Fruit fly (Drosophila melanogaster) whole organism, wandering third instar larva: Measurements from ENCODE around the gene ChAT.

ENCODE experiments used
- Abd-B ChIP-seq: fragments of >200 bp; optimal IDR thresholded peaks from 2 replicates; lab custom pipeline; 2017; ENCODE audit warnings: missing biosample characterization, missing genetic modification characterization
- CG32264 ChIP-seq: fragments of 200-800 bp; sonication (Bioruptor generic); optimal IDR thresholded peaks from 2 replicates; lab custom pipeline; 2016; ENCODE audit warnings: missing biosample characterization, missing genetic modification characterization
- CG9705 ChIP-seq: fragments of 200-800 bp; sonication (Bioruptor generic); optimal IDR thresholded peaks from 2 replicates; lab custom pipeline; 2018; ENCODE audit warnings: missing biosample characterization, mild to moderate bottlenecking, missing genetic modification characterization
- CrebA ChIP-seq: fragments of 200-800 bp; sonication (Bioruptor generic); optimal IDR thresholded peaks from 2 replicates; lab custom pipeline; 2016; ENCODE audit warnings: missing biosample characterization, mild to moderate bottlenecking, missing genetic modification characterization, borderline replicate concordance
- Dfd ChIP-seq: fragments of >200 bp; optimal IDR thresholded peaks from 2 replicates; lab custom pipeline; 2017; ENCODE audit warnings: missing biosample characterization, missing genetic modification characterization
- Dif ChIP-seq: fragments of 200-275, 200-300 bp; sonication (Bioruptor generic); optimal IDR thresholded peaks from 2 replicates; lab custom pipeline; 2018; ENCODE audit warnings: missing biosample characterization, missing genetic modification characterization; ENCODE audit not compliant: partially characterized antibody
- GATAd ChIP-seq: sonication (Bioruptor generic); optimal IDR thresholded peaks from 2 replicates; lab custom pipeline; 2016; ENCODE audit warnings: missing biosample characterization, missing genetic modification characterization
- HLH106 ChIP-seq: fragments of 200-800 bp; optimal IDR thresholded peaks from 3 replicates; lab custom pipeline; 2019; ENCODE audit warnings: missing biosample characterization, mild to moderate bottlenecking, missing genetic modification characterization, moderate library complexity
- Hnf4 ChIP-seq: fragments of 200-800 bp; sonication (Bioruptor generic); optimal IDR thresholded peaks from 2 replicates; lab custom pipeline; 2016; ENCODE audit warnings: missing biosample characterization, mild to moderate bottlenecking, missing genetic modification characterization
- Hr78 ChIP-seq: fragments of >200 bp; optimal IDR thresholded peaks from 2 replicates; lab custom pipeline; 2017; ENCODE audit warnings: missing biosample characterization, missing genetic modification characterization
- Hr83 ChIP-seq: fragments of 200-300 bp; sonication (Bioruptor generic); optimal IDR thresholded peaks from 2 replicates; lab custom pipeline; 2016; ENCODE audit warnings: missing biosample characterization, mild to moderate bottlenecking, missing genetic modification characterization, moderate library complexity; ENCODE audit not compliant: poor library complexity, severe bottlenecking
- Jra ChIP-seq: sonication (Bioruptor generic); optimal IDR thresholded peaks from 2 replicates; lab custom pipeline; 2016; ENCODE audit warnings: missing biosample characterization, missing genetic modification characterization
- Mio ChIP-seq: sonication (Bioruptor generic); optimal IDR thresholded peaks from 2 replicates; lab custom pipeline; 2016; ENCODE audit warnings: missing biosample characterization, missing genetic modification characterization
- Myc ChIP-seq: fragments of >200 bp; optimal IDR thresholded peaks from 2 replicates; lab custom pipeline; 2017
- N ChIP-seq: fragments of >200 bp; optimal IDR thresholded peaks from 2 replicates; lab custom pipeline; 2018; ENCODE audit warnings: missing biosample characterization, missing external identifiers, missing genetic modification characterization
- OdsH ChIP-seq: fragments of 200-800 bp; sonication (Bioruptor generic); optimal IDR thresholded peaks from 2 replicates; lab custom pipeline; 2016; ENCODE audit warnings: missing biosample characterization, mild to moderate bottlenecking, missing genetic modification characterization
- Rel ChIP-seq, 2 experiments: fragments of 200-800 bp; sonication (Bioruptor generic) in 1 of 2; optimal IDR thresholded peaks; 2 replicates in 1 of 2; 3 replicates in 1 of 2; lab custom pipeline; 2016 to 2019; ENCODE audit warnings: mild to moderate bottlenecking in 2 of 2, missing biosample characterization in 2 of 2, missing genetic modification characterization in 2 of 2, moderate library complexity in 1 of 2
- Sp1 ChIP-seq: fragments of 200-800 bp; sonication (Bioruptor generic); optimal IDR thresholded peaks from 3 replicates; lab custom pipeline; 2019; ENCODE audit warnings: missing biosample characterization, mild to moderate bottlenecking, missing genetic modification characterization, moderate library complexity
- Vsx2 ChIP-seq: fragments of 200-300, 225-300 bp; sonication (Bioruptor generic); optimal IDR thresholded peaks from 2 replicates; lab custom pipeline; 2018; ENCODE audit warnings: missing biosample characterization, missing genetic modification characterization; ENCODE audit not compliant: partially characterized antibody
- br ChIP-seq: fragments of 200-800 bp; sonication (Bioruptor generic); optimal IDR thresholded peaks from 2 replicates; lab custom pipeline; 2016; ENCODE audit warnings: missing biosample characterization, missing genetic modification characterization
- brk ChIP-seq: fragments of 200-800 bp; sonication (Bioruptor generic); optimal IDR thresholded peaks from 2 replicates; lab custom pipeline; 2016; ENCODE audit warnings: missing biosample characterization, mild to moderate bottlenecking, missing genetic modification characterization
- dl ChIP-seq, 2 experiments: fragments of 175-275, 200-275 bp in 1 of 2; fragments of 200-275 bp in 1 of 2; sonication (Bioruptor generic); optimal IDR thresholded peaks; lab custom pipeline; 2018; ENCODE audit warnings: mild to moderate bottlenecking in 2 of 2, missing biosample characterization in 2 of 2, missing genetic modification characterization in 2 of 2, moderate library complexity in 2 of 2; ENCODE audit not compliant: partially characterized antibody in 2 of 2, insufficient read depth in 1 of 2
- dmrt93B ChIP-seq: fragments of 200-800 bp; sonication (Bioruptor generic); optimal IDR thresholded peaks from 2 replicates; lab custom pipeline; 2018; ENCODE audit warnings: missing biosample characterization, mild to moderate bottlenecking, missing genetic modification characterization
- dsf ChIP-seq: sonication (Bioruptor generic); optimal IDR thresholded peaks from 2 replicates; lab custom pipeline; 2016; ENCODE audit warnings: missing biosample characterization, missing genetic modification characterization, borderline replicate concordance
- ey ChIP-seq: fragments of 200-800 bp; sonication (Bioruptor generic); optimal IDR thresholded peaks from 2 replicates; lab custom pipeline; 2016; ENCODE audit warnings: missing biosample characterization, missing genetic modification characterization
- foxo ChIP-seq, 2 experiments: fragments of 200-800 bp; sonication (Bioruptor generic); optimal IDR thresholded peaks; 2 replicates in 1 of 2; 3 replicates in 1 of 2; lab custom pipeline; 2016 to 2017; ENCODE audit warnings: missing biosample characterization in 2 of 2, missing genetic modification characterization in 2 of 2
- fru ChIP-seq: fragments of 200-800 bp; sonication (Bioruptor generic); optimal IDR thresholded peaks from 3 replicates; lab custom pipeline; 2016; ENCODE audit warnings: missing biosample characterization, mild to moderate bottlenecking, missing genetic modification characterization
- h ChIP-seq: fragments of 200-800 bp; sonication (Bioruptor generic); optimal IDR thresholded peaks from 3 replicates; lab custom pipeline; 2016; ENCODE audit warnings: missing biosample characterization, mild to moderate bottlenecking, missing genetic modification characterization
- jim ChIP-seq: fragments of 175-275, 200-325 bp; sonication (Bioruptor generic); optimal IDR thresholded peaks from 2 replicates; lab custom pipeline; 2016; ENCODE audit warnings: missing biosample characterization, mild to moderate bottlenecking, missing genetic modification characterization
- lola ChIP-seq: fragments of >200 bp; optimal IDR thresholded peaks from 2 replicates; lab custom pipeline; 2017; ENCODE audit warnings: missing biosample characterization, missing genetic modification characterization
- pan ChIP-seq: fragments of >200 bp; optimal IDR thresholded peaks from 2 replicates; lab custom pipeline; 2017
- psq ChIP-seq: fragments of 200-800 bp; sonication (Bioruptor generic); optimal IDR thresholded peaks from 3 replicates; lab custom pipeline; 2017; ENCODE audit warnings: missing biosample characterization, mild to moderate bottlenecking, missing genetic modification characterization, moderate library complexity
- rgr ChIP-seq: fragments of 200-800 bp; sonication (Bioruptor generic); optimal IDR thresholded peaks from 3 replicates; lab custom pipeline; 2016; ENCODE audit warnings: missing biosample characterization, mild to moderate bottlenecking, missing genetic modification characterization
- sage ChIP-seq: fragments of 200-800 bp; sonication (Bioruptor generic); optimal IDR thresholded peaks from 2 replicates; lab custom pipeline; 2016; ENCODE audit warnings: missing biosample characterization, mild to moderate bottlenecking, missing genetic modification characterization
- sv ChIP-seq: fragments of 200-800 bp; sonication (Bioruptor generic); optimal IDR thresholded peaks from 3 replicates; lab custom pipeline; 2016; ENCODE audit warnings: missing biosample characterization, missing genetic modification characterization
- tai ChIP-seq: sonication (Bioruptor generic); optimal IDR thresholded peaks from 2 replicates; lab custom pipeline; 2016; ENCODE audit warnings: missing biosample characterization, missing genetic modification characterization
- usp ChIP-seq: fragments of >200 bp; optimal IDR thresholded peaks from 2 replicates; lab custom pipeline; 2017; ENCODE audit warnings: missing biosample characterization, missing genetic modification characterization
- woc ChIP-seq: sonication (Bioruptor generic); optimal IDR thresholded peaks from 2 replicates; lab custom pipeline; 2016; ENCODE audit warnings: missing biosample characterization, mild to moderate bottlenecking, missing genetic modification characterization

The ChAT gene

DNA sequence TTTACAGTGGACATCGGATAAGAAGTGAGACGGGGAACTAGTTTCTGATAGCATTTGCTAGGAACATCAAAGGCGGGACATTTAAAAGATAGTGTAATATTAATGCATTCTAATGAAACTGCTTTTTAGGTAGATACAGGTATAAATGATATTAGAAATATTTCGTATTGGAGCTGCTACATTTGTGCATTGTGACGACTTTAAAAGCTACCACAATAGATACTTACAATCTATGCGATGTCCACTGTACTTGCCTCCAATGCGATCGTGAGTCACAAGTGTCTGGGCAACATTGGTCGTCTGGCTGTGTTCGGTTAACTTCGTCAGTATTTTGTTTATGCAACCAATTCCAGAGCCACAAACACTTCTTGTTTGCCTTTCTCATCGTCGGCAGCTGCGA, 35.5 kb upstream of the ChAT start:
- TF ChIP-seq lola (GFP tag; lab: Kevin White, UChicago): no peak
- peak; percentile 13 for TF ChIP-seq Sp1
- peak; percentile 56 for TF ChIP-seq rgr (GFP tag; lab: Kevin White, UChicago)
- TF ChIP-seq ey (GFP tag; lab: Kevin White, UChicago): peak; percentile 75
- TF ChIP-seq OdsH (GFP tag; lab: Kevin White, UChicago): peak; percentile 64
- no peak for TF ChIP-seq dl (GFP tag; optimal IDR thresholded peaks at IDR 0.05; lab: Kevin White, UChicago; ENCODE audit: insufficient read depth in 1 of 2, partially characterized antibody in 2 of 2)
- TF ChIP-seq Jra: no peak
- peak in 1 of 2 experiments; percentile 65 for TF ChIP-seq foxo (GFP tag; optimal IDR thresholded peaks at IDR 0.05; lab: Kevin White, UChicago)
- no peak for TF ChIP-seq usp (GFP tag; lab: Kevin White, UChicago)
- no peak for TF ChIP-seq dmrt93B (GFP tag; lab: Kevin White, UChicago)
- TF ChIP-seq Hr83 (GFP tag; lab: Kevin White, UChicago): no peak
- no peak for TF ChIP-seq tai (GFP tag; lab: Kevin White, UChicago)
- no peak for TF ChIP-seq pan (lab: Kevin White, UChicago)
- TF ChIP-seq Abd-B (GFP tag; lab: Kevin White, UChicago): no peak
- peak; percentile 74 for TF ChIP-seq fru
- TF ChIP-seq Vsx2 (GFP tag; lab: Kevin White, UChicago): no peak
- no peak for TF ChIP-seq N (GFP tag; lab: Kevin White, UChicago)
- peak; percentile 51 for TF ChIP-seq br (GFP tag; lab: Kevin White, UChicago)
- TF ChIP-seq CG32264 (GFP tag; lab: Kevin White, UChicago): no peak
- TF ChIP-seq Dfd: no peak
- TF ChIP-seq CG9705 (GFP tag; lab: Kevin White, UChicago): no peak
- TF ChIP-seq Dif (GFP tag; lab: Kevin White, UChicago): no peak
- TF ChIP-seq sv: no peak
- TF ChIP-seq Myc: no peak
- TF ChIP-seq Hr78 (GFP tag; lab: Kevin White, UChicago): no peak
- TF ChIP-seq CrebA (GFP tag; lab: Kevin White, UChicago): no peak
- no peak for TF ChIP-seq brk
- peak; percentile 69 for TF ChIP-seq h (GFP tag; lab: Kevin White, UChicago)
- peak; percentile 31 for TF ChIP-seq psq (GFP tag; lab: Kevin White, UChicago)
- TF ChIP-seq GATAd (GFP tag; lab: Kevin White, UChicago): no peak
- TF ChIP-seq dsf (GFP tag; lab: Kevin White, UChicago): no peak
- no peak for TF ChIP-seq Mio
- TF ChIP-seq HLH106 (tag; lab: Kevin White, UChicago): peak; percentile 61
- no peak for TF ChIP-seq sage (GFP tag; lab: Kevin White, UChicago)
- TF ChIP-seq Rel (GFP tag; optimal IDR thresholded peaks at IDR 0.05; lab: Kevin White, UChicago): no peak
- TF ChIP-seq Rel (tag; optimal IDR thresholded peaks at IDR 0.05; lab: Kevin White, UChicago): no peak
- TF ChIP-seq jim (GFP tag; lab: Kevin White, UChicago): no peak
- TF ChIP-seq Hnf4 (GFP tag; lab: Kevin White, UChicago): no peak
- peak; percentile 38 for TF ChIP-seq woc (GFP tag; lab: Kevin White, UChicago)

DNA sequence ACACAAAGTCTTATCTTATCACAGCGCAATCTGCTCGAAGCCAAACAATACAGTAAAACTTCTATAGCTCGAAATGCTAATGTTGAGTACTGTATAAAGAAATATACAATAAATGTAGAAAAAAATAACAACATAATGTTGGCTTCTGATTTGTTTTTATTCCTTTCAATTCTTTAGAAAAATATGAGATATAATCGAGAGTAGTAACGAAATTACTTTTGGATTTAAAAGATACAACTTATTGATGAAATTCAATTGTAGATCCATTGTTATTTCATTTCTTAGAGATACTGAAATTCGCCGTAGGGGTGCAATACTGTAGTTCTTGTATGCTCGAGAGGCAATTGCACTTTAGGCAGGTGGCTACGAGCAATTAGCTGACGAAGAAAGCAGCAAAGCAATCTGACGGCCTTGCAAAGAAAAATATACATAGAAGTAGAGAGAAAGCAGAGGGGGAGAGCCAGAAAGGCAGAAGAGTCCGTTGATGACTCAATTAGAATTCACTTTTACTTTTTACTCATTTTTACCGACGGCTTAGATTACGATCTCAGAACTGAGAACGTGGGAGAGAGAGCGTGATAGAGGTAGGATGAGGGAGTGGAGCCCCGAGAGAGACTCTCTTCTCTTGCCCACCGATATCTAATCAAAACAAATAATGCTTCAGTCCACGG, 34.7 kb upstream of the ChAT start:
- peak; percentile 74 for TF ChIP-seq HLH106 (tag; lab: Kevin White, UChicago)
- peak; percentile 41 for TF ChIP-seq br (GFP tag; lab: Kevin White, UChicago)
- TF ChIP-seq Jra: peak; percentile 22
- TF ChIP-seq ey (GFP tag; lab: Kevin White, UChicago): peak; percentile 69
- TF ChIP-seq woc (GFP tag; lab: Kevin White, UChicago): peak; percentile 71
- TF ChIP-seq dl (GFP tag; optimal IDR thresholded peaks at IDR 0.05; lab: Kevin White, UChicago; ENCODE audit: insufficient read depth in 1 of 2, partially characterized antibody in 2 of 2): peak in 1 of 2 experiments; percentile 65
- TF ChIP-seq CG9705 (GFP tag; lab: Kevin White, UChicago): no peak
- TF ChIP-seq OdsH (GFP tag; lab: Kevin White, UChicago): peak; percentile 54
- peak; percentile 69 for TF ChIP-seq fru
- TF ChIP-seq h (GFP tag; lab: Kevin White, UChicago): peak; percentile 63
- TF ChIP-seq Dfd: no peak
- peak; percentile 66 for TF ChIP-seq Vsx2 (GFP tag; lab: Kevin White, UChicago)
- TF ChIP-seq Dif (GFP tag; lab: Kevin White, UChicago): peak; percentile 64
- TF ChIP-seq rgr (GFP tag; lab: Kevin White, UChicago): peak; percentile 61
- TF ChIP-seq brk: no peak
- TF ChIP-seq N (GFP tag; lab: Kevin White, UChicago): no peak
- peak; percentile 53 for TF ChIP-seq Sp1
- peak; percentile 24 for TF ChIP-seq CG32264 (GFP tag; lab: Kevin White, UChicago)
- TF ChIP-seq tai (GFP tag; lab: Kevin White, UChicago): no peak
- TF ChIP-seq psq (GFP tag; lab: Kevin White, UChicago): peak; percentile 70
- peak; percentile 51 to 93 for TF ChIP-seq foxo (GFP tag; optimal IDR thresholded peaks at IDR 0.05; lab: Kevin White, UChicago)
- no peak for TF ChIP-seq Rel (GFP tag; optimal IDR thresholded peaks at IDR 0.05; lab: Kevin White, UChicago)
- peak; percentile 27 for TF ChIP-seq Rel (tag; optimal IDR thresholded peaks at IDR 0.05; lab: Kevin White, UChicago)
